Worm (Caenorhabditis elegans): ENCODE data around the gene Y42A5A.5.

The Y42A5A.5 gene

DNA sequence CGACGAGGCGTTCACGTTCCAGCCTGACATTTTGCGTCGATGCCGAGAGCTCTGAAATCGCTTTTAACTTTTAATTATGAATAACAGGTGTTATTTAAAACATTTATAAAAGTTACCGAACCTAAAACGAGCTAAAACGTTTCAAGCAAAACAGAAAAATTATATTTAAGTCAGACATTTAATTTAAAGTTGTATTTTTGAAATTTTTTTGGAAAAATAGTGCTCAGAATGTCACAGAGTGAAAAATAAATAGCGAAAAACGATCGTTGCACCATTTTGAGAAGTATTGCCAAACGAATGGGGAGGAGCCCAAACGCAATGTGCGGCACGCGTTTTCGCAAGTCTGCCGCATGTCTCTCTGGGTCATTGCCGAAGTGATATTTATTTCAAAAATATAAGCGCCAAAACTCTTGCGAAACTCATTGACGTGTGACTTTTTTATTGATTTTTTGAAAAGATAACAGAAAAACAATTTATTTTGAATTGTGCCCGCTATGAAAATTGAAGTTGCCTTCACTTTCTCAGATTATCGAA, 3.6 kb upstream of the Y42A5A.5 start, which contains the start of gene erfa-3 (continued):
- no peak for TF ChIP-seq daf-12 (tag; optimal IDR thresholded peaks at IDR 0.05)
- TF ChIP-seq daf-19 (GFP tag; conservative IDR thresholded peaks at IDR 0.05) = 0 out of 2 replicates have a peak, but pooled peaks have one; percentile 11
- no peak for TF ChIP-seq lin-1 (GFP tag; IDR thresholded peaks at IDR 0.05)
- TF ChIP-seq php-3 (GFP tag; IDR thresholded peaks at IDR 0.05) = peak; percentile 43; the same call in 1 of the 2 replicates
- TF ChIP-seq tra-1 (GFP tag; IDR thresholded peaks at IDR 0.05) = no peak
- no peak for TF ChIP-seq R02D3.7 (tag; optimal IDR thresholded peaks at IDR 0.05)
- TF ChIP-seq Y105C5A.15 (GFP tag; IDR thresholded peaks at IDR 0.05) = 0 out of 2 replicates have a peak, but pooled peaks have one; percentile 51
- no peak; the same call in 1 of the 2 replicates for TF ChIP-seq ctbp-1 (GFP tag; IDR thresholded peaks at IDR 0.05)
- TF ChIP-seq skn-1 (tag; optimal IDR thresholded peaks at IDR 0.05) = no peak
- no peak for TF ChIP-seq nhr-237 (tag; optimal IDR thresholded peaks at IDR 0.05)
- peak; percentile 31 for TF ChIP-seq aha-1 (tag)
- TF ChIP-seq ceh-20 (GFP tag; IDR thresholded peaks at IDR 0.05) = 0 out of 2 replicates have a peak, but pooled peaks have one; percentile 13
- no peak for TF ChIP-seq F26F4.8 (GFP tag; conservative IDR thresholded peaks at IDR 0.05)
- peak; percentile 77 for TF ChIP-seq dve-1 (tag; optimal IDR thresholded peaks at IDR 0.05; ENCODE audit: insufficient read depth)
- no peak for TF ChIP-seq cey-2 (tag; optimal IDR thresholded peaks at IDR 0.05; ENCODE audit: borderline replicate concordance, insufficient read depth)
- TF ChIP-seq vab-7 (GFP tag; IDR thresholded peaks at IDR 0.05) = no peak
- peak; percentile 70 for TF ChIP-seq hmg-1.1 (GFP tag; IDR thresholded peaks at IDR 0.05)
- peak; percentile 74 for TF ChIP-seq hlh-30 (tag; optimal IDR thresholded peaks at IDR 0.05; ENCODE audit: insufficient read depth)
- no peak for TF ChIP-seq nhr-111 (GFP tag; optimal IDR thresholded peaks at IDR 0.05)
- no peak for TF ChIP-seq ces-1 (GFP tag; optimal IDR thresholded peaks at IDR 0.05)
- TF ChIP-seq nhr-41 (GFP tag; IDR thresholded peaks at IDR 0.05) = no peak
- no peak for TF ChIP-seq spr-3 (GFP tag; optimal IDR thresholded peaks at IDR 0.05)
- no peak for TF ChIP-seq ceh-32 (tag; optimal IDR thresholded peaks at IDR 0.05; ENCODE audit: poor library complexity)
- no peak for TF ChIP-seq F49E8.2 (tag; optimal IDR thresholded peaks at IDR 0.05; ENCODE audit: borderline replicate concordance)
- TF ChIP-seq pqm-1 (tag; optimal IDR thresholded peaks at IDR 0.05) = no peak
- TF ChIP-seq ZK337.2 (GFP tag; IDR thresholded peaks at IDR 0.05) = no peak
- no peak for TF ChIP-seq egl-43 (GFP tag; IDR thresholded peaks at IDR 0.05)
- TF ChIP-seq mep-1 (tag; optimal IDR thresholded peaks at IDR 0.05) = peak; percentile 72
- no peak for TF ChIP-seq Y5F2A.4 (GFP tag; optimal IDR thresholded peaks at IDR 0.05)
- peak; percentile 95 for TF ChIP-seq mes-2 (tag; optimal IDR thresholded peaks at IDR 0.05; ENCODE audit: poor library complexity, severe bottlenecking)
- TF ChIP-seq set-16 (GFP tag; IDR thresholded peaks at IDR 0.05) = no peak
- TF ChIP-seq ama-1 (optimal IDR thresholded peaks at IDR 0.05) = no peak
- no peak for TF ChIP-seq ceh-28 (tag; optimal IDR thresholded peaks at IDR 0.05)
- TF ChIP-seq attf-4 (tag; optimal IDR thresholded peaks at IDR 0.05) = no peak
- TF ChIP-seq ztf-7 (tag; optimal IDR thresholded peaks at IDR 0.05) = peak; percentile 58
- no peak for TF ChIP-seq madf-5 (GFP tag; IDR thresholded peaks at IDR 0.05)
- peak; percentile 79 for TF ChIP-seq duxl-1 (tag; optimal IDR thresholded peaks at IDR 0.05; ENCODE audit: poor library complexity)
- no peak for TF ChIP-seq nhr-10 (tag; optimal IDR thresholded peaks at IDR 0.05)
- TF ChIP-seq madf-9 (GFP tag; conservative IDR thresholded peaks at IDR 0.05) = no peak
- TF ChIP-seq tag-97 (GFP tag; IDR thresholded peaks at IDR 0.05) = no peak
- peak; percentile 61; the same call in 1 of the 2 replicates for TF ChIP-seq T26A8.4 (GFP tag; IDR thresholded peaks at IDR 0.05)
- TF ChIP-seq lir-3 (tag; optimal IDR thresholded peaks at IDR 0.05) = no peak
- peak in 1 of 2 experiments; percentile 34 for TF ChIP-seq unc-62 (GFP tag; optimal IDR thresholded peaks at IDR 0.05 in 1 of 2)
- no peak for TF ChIP-seq unc-62 (tag; optimal IDR thresholded peaks at IDR 0.05)
- peak in 1 of 2 experiments; percentile 73 for TF ChIP-seq lsy-2 (tag; optimal IDR thresholded peaks at IDR 0.05)
- TF ChIP-seq D1046.2 (GFP tag; IDR thresholded peaks at IDR 0.05) = no peak
- TF ChIP-seq mxl-3 (GFP tag; optimal IDR thresholded peaks at IDR 0.05) = peak; percentile 49
- TF ChIP-seq Y75B8A.6 (GFP tag; IDR thresholded peaks at IDR 0.05) = no peak
- no peak for TF ChIP-seq saeg-2 (GFP tag; IDR thresholded peaks at IDR 0.05)
- no peak for TF ChIP-seq snpc-1.2 (GFP tag; IDR thresholded peaks at IDR 0.05)
